Fruit fly (Drosophila melanogaster) S2 (cell line): ENCODE measurements around the gene Ir67b.

Experiments used
- CG8478 ChIP-seq: fragments of >200 bp; optimal IDR thresholded peaks from 2 replicates; lab custom pipeline; 2018
- CTCF ChIP-seq, 2 experiments: fragments of >200 bp; optimal IDR thresholded peaks; 2 replicates each; lab custom pipeline; 2018

- no peak for TF ChIP-seq CG8478 (lab: Kevin White, UChicago)
- no peak for TF ChIP-seq CTCF (optimal IDR thresholded peaks at IDR 0.05; lab: Kevin White, UChicago)
Observed at dm6 chr3L:10478214-10478613, 46.4 kb upstream of the Ir67b start, which contains the start of gene CG46430.
